Fruit fly (Drosophila melanogaster) S2 (cell line): ENCODE results near the gene CG17118.

Experiments
- CG8478 ChIP-seq: fragments of >200 bp; optimal IDR thresholded peaks from 2 replicates; lab custom pipeline; 2018
- CTCF ChIP-seq, 2 experiments: fragments of >200 bp; optimal IDR thresholded peaks; 2 replicates each; lab custom pipeline; 2018

- TF ChIP-seq CG8478 (no peak), CTCF (optimal IDR thresholded peaks at IDR 0.05; lab: Kevin White, UChicago) (no peak)
These were observed 7.1 kb downstream of the CG17118 start, which contains the start of the genes Vha16-5 and CG12299 for dm6 chr2L:10736993-10737756.
